Worm (Caenorhabditis elegans) whole organism, midembryonic: Measurements from ENCODE around the gene ZK418.10.

Experiments
- T22C8.4 ChIP-seq: fragments of 200-800 bp; sonication (Bioruptor generic); IDR thresholded peaks from 2 replicates; pipeline ENCODE4 v1.3.6; 2022; ENCODE audit warnings: missing genetic modification characterization, missing compliant biosample characterization
- cog-1 ChIP-seq: sonication (generic microtip); optimal IDR thresholded peaks from 2 replicates; lab custom pipeline; 2016; ENCODE audit warnings: missing genetic modification characterization, missing compliant biosample characterization
- flt-1 ChIP-seq: fragments of 200-800 bp; sonication (Bioruptor generic); IDR thresholded peaks from 2 replicates; pipeline ENCODE4 v1.3.6; 2022; ENCODE audit warnings: missing genetic modification characterization, missing compliant biosample characterization
- klf-2 ChIP-seq: fragments of 200-800 bp; sonication (Bioruptor generic); conservative IDR thresholded peaks from 2 replicates; pipeline ENCODE4 v1.3.6; 2022; ENCODE audit warnings: missing genetic modification reagents, missing genetic modification characterization, missing compliant biosample characterization
- med-1 ChIP-seq: sonication (generic microtip); optimal IDR thresholded peaks from 2 replicates; lab custom pipeline; 2017; ENCODE audit warnings: missing genetic modification characterization, mild to moderate bottlenecking, missing compliant biosample characterization, antibody characterized with exemption, missing genetic modification reagents; ENCODE audit not compliant: insufficient read depth
- ref-1 ChIP-seq: fragments of 200-800 bp; sonication (Bioruptor generic); conservative IDR thresholded peaks from 2 replicates; pipeline ENCODE4 v1.3.6; 2022; ENCODE audit warnings: missing genetic modification reagents, missing genetic modification characterization, missing compliant biosample characterization
- tab-1 ChIP-seq: fragments of 200-800 bp; sonication (Bioruptor generic); IDR thresholded peaks from 2 replicates; pipeline ENCODE4 v1.3.6; 2022; ENCODE audit warnings: missing genetic modification characterization, missing compliant biosample characterization
- ztf-23 ChIP-seq: fragments of 200-800 bp; sonication (Bioruptor generic); IDR thresholded peaks from 2 replicates; pipeline ENCODE4 v1.3.6; 2022; ENCODE audit warnings: missing genetic modification reagents, missing genetic modification characterization, missing compliant biosample characterization

DNA sequence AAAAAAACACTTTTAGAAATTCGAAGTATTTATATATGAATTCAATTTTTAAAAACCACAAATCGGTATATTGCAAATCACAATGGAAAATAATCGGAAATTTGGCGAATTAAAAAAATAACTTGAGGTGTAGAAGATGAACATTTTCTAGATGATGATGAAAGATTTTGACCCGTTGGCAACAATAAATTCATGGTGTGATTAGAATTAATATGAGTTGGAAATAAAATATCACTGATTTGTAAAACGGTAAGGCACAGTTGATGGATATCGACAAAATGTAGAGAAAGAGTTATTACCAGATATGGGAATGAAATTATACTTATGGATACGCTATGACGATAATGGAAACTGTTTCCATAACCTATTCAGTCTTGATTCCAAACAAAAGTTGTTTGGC, 21.8 kb upstream of the ZK418.10 start:
- TF ChIP-seq ref-1 (GFP tag; lab: Robert Waterston, UW) (no peak), flt-1 (GFP tag; lab: Robert Waterston, UW) (no peak), T22C8.4 (GFP tag; lab: Robert Waterston, UW) (no peak), ztf-23 (GFP tag; lab: Robert Waterston, UW) (no peak), tab-1 (no peak), klf-2 (GFP tag; lab: Robert Waterston, UW) (no peak), med-1 (GFP tag; lab: Kevin White, UChicago) (no peak), cog-1 (no peak)
